Fruit fly (Drosophila melanogaster) whole organism, embryonic: ENCODE results near the gene CG42835.
"Not testable (repeated sequence)": the region's sequence is repeated elsewhere in the genome, so short reads cannot be mapped to it uniquely, and the experiment has no call there.

Experiments
- Bdp1 ChIP-seq: fragments of 200-800 bp; sonication (Bioruptor generic); optimal IDR thresholded peaks from 3 replicates; lab custom pipeline; 2016; ENCODE audit warnings: missing biosample characterization, missing genetic modification characterization
- CG11247 ChIP-seq: fragments of 200-800 bp; sonication (Bioruptor generic); IDR thresholded peaks from 2 replicates; pipeline ENCODE4 v1.3.6; 2022; ENCODE audit warnings: missing biosample characterization, missing genetic modification characterization
- CG14441 ChIP-seq: fragments of 200-800 bp; sonication (Bioruptor generic); IDR thresholded peaks from 2 replicates; pipeline ENCODE4 v1.3.6; 2022; ENCODE audit warnings: missing biosample characterization, missing genetic modification characterization
- CG32532 ChIP-seq: fragments of 200-800 bp; sonication (Bioruptor generic); IDR thresholded peaks from 2 replicates; pipeline ENCODE4 v1.3.6; 2022; ENCODE audit warnings: missing biosample characterization, missing genetic modification characterization
- CG32772 ChIP-seq: fragments of 200-800 bp; sonication (Bioruptor generic); IDR thresholded peaks from 2 replicates; pipeline ENCODE4 v1.3.6; 2022; ENCODE audit warnings: missing biosample characterization, missing genetic modification characterization
- CG7963 ChIP-seq: fragments of 200-800 bp; sonication (Bioruptor generic); IDR thresholded peaks from 3 replicates; pipeline ENCODE4 v1.3.6; 2022; ENCODE audit warnings: missing biosample characterization, missing genetic modification characterization; ENCODE audit not compliant: partially characterized antibody
- CTCF ChIP-seq: fragments of 200-800 bp; sonication (Bioruptor generic); optimal IDR thresholded peaks from 2 replicates; lab custom pipeline; 2017; ENCODE audit warnings: missing biosample characterization, mild to moderate bottlenecking, missing genetic modification characterization, moderate library complexity
- CoRest ChIP-seq: fragments of 200-800 bp; sonication (Bioruptor generic); optimal IDR thresholded peaks from 3 replicates; lab custom pipeline; 2018; ENCODE audit warnings: missing biosample characterization, mild to moderate bottlenecking, missing genetic modification characterization, moderate library complexity
- Lhr ChIP-seq: fragments of 200-800 bp; sonication (Bioruptor generic); optimal IDR thresholded peaks from 3 replicates; lab custom pipeline; 2017; ENCODE audit warnings: mild to moderate bottlenecking, missing biosample characterization, missing genetic modification reagents, missing genetic modification characterization
- Xrp1 ChIP-seq: fragments of 200-800 bp; sonication (Bioruptor generic); IDR thresholded peaks from 2 replicates; pipeline ENCODE4 v1.3.6; 2022; ENCODE audit warnings: missing biosample characterization, missing genetic modification characterization
- br ChIP-seq: fragments of >200 bp; optimal IDR thresholded peaks from 2 replicates; lab custom pipeline; 2017
- dm ChIP-seq: fragments of 200-800 bp; sonication (Bioruptor generic); optimal IDR thresholded peaks from 3 replicates; lab custom pipeline; 2016; ENCODE audit warnings: missing biosample characterization, missing genetic modification characterization
- lov ChIP-seq, 2 experiments: fragments of 200-800 bp in 1 of 2; fragments of >200 bp in 1 of 2; sonication (Bioruptor generic) in 1 of 2; IDR thresholded peaks in 1 of 2; optimal IDR thresholded peaks in 1 of 2; 2 replicates in 1 of 2; 3 replicates in 1 of 2; pipeline versions ENCODE4 v1.3.6 to Lab custom; 2017 to 2022; ENCODE audit warnings: missing biosample characterization in 1 of 2, missing genetic modification characterization in 1 of 2
- otp ChIP-seq: fragments of 200-800 bp; sonication (Bioruptor generic); IDR thresholded peaks from 3 replicates; pipeline ENCODE4, ENCODE4 v1.3.6; 2022; ENCODE audit warnings: missing biosample characterization, missing genetic modification characterization
- ranshi ChIP-seq: fragments of 200-800 bp; sonication (Bioruptor generic); IDR thresholded peaks from 2 replicates; pipeline ENCODE4 v1.3.6; 2022; ENCODE audit warnings: missing biosample characterization, missing genetic modification characterization
- scrt ChIP-seq: fragments of 200-800 bp; sonication (Bioruptor generic); optimal IDR thresholded peaks from 2 replicates; lab custom pipeline; 2018; ENCODE audit warnings: missing biosample characterization, mild to moderate bottlenecking, missing genetic modification characterization, moderate library complexity
- seq ChIP-seq: fragments of 200-800 bp; sonication (Bioruptor generic); IDR thresholded peaks from 2 replicates; pipeline ENCODE4 v1.3.6; 2022; ENCODE audit warnings: missing biosample characterization, missing genetic modification characterization
- stwl ChIP-seq: fragments of 200-800 bp; sonication (Bioruptor generic); optimal IDR thresholded peaks from 3 replicates; lab custom pipeline; 2018; ENCODE audit warnings: missing biosample characterization, mild to moderate bottlenecking, missing genetic modification characterization, moderate library complexity
- unpg ChIP-seq: fragments of 200-800 bp; sonication (Bioruptor generic); optimal IDR thresholded peaks from 3 replicates; lab custom pipeline; 2018; ENCODE audit warnings: missing biosample characterization, mild to moderate bottlenecking, missing genetic modification characterization, moderate library complexity

Gene CG42835

dm6 chr3R:17449402-17449801 lies 29.0 kb downstream of the CG42835 start (continued):
- TF ChIP-seq CoRest = peak; percentile 12
- no peak for TF ChIP-seq CG7963
- no peak for TF ChIP-seq seq
- no peak for TF ChIP-seq Bdp1 (GFP tag; lab: Kevin White, UChicago)
- TF ChIP-seq CG11247 (GFP tag; lab: Robert Waterston, UW) = no peak
- no peak; the same call in 1 of the 2 replicates for TF ChIP-seq CG32532
- TF ChIP-seq Lhr (GFP tag; lab: Kevin White, UChicago) = peak; percentile 28
- no peak for TF ChIP-seq unpg (GFP tag; lab: Kevin White, UChicago)
- no peak for TF ChIP-seq CG32772
- peak; percentile 95 for TF ChIP-seq CTCF (GFP tag; lab: Kevin White, UChicago)
- TF ChIP-seq ranshi (GFP tag; lab: Robert Waterston, UW) = no peak
- no peak for TF ChIP-seq otp (GFP tag; lab: Robert Waterston, UW)
- no peak for TF ChIP-seq dm
- TF ChIP-seq stwl (tag; lab: Kevin White, UChicago) = peak; percentile 96
- TF ChIP-seq br (lab: Kevin White, UChicago) = no peak
- no peak for TF ChIP-seq Xrp1 (GFP tag; lab: Robert Waterston, UW)

dm6 chr3R:17456676-17457075 lies 36.2 kb downstream of the CG42835 start, which contains the start of gene CG14330:
Gene CG14330, minus strand, starts transcription at chr3R:17456776.
- not testable (repeated sequence) for TF ChIP-seq CG14441 (GFP tag; lab: Robert Waterston, UW); lov (optimal IDR thresholded peaks at IDR 0.05; lab: Kevin White, UChicago); lov (GFP tag; IDR thresholded peaks at IDR 0.05; lab: Robert Waterston, UW); scrt
